Worm (Caenorhabditis elegans) whole organism, young adult: ENCODE measurements around the gene str-196.

Experiments
- F22D6.2 ChIP-seq: sonication (generic microtip); optimal IDR thresholded peaks from 2 replicates; lab custom pipeline; 2016; ENCODE audit warnings: mild to moderate bottlenecking, missing genetic modification characterization, missing compliant biosample characterization
- Y56A3A.18 ChIP-seq: fragments of 200-800 bp; sonication (Bioruptor generic); IDR thresholded peaks from 2 replicates; pipeline ENCODE4 v1.3.6; 2022; ENCODE audit warnings: missing genetic modification reagents, missing genetic modification characterization, missing compliant biosample characterization
- athp-1 ChIP-seq: sonication (generic microtip); optimal IDR thresholded peaks from 2 replicates; lab custom pipeline; 2017; ENCODE audit warnings: mild to moderate bottlenecking, missing genetic modification characterization, missing compliant biosample characterization
- ceh-91 ChIP-seq: fragments of 200-800 bp; sonication (Bioruptor generic); IDR thresholded peaks from 2 replicates; pipeline ENCODE4 v1.3.6; 2022; ENCODE audit warnings: missing genetic modification reagents, missing genetic modification characterization, missing compliant biosample characterization
- lin-40 ChIP-seq: sonication (generic microtip); optimal IDR thresholded peaks from 2 replicates; lab custom pipeline; 2016; ENCODE audit warnings: missing genetic modification characterization, mild to moderate bottlenecking, missing compliant biosample characterization, missing genotype, missing genetic modification reagents
- mel-28 ChIP-seq: sonication (generic microtip); optimal IDR thresholded peaks from 2 replicates; lab custom pipeline; 2016; ENCODE audit warnings: borderline replicate concordance, mild to moderate bottlenecking, missing genetic modification characterization, missing compliant biosample characterization
- pha-4 ChIP-seq: fragments of 150-350 bp; sonication (generic microtip); optimal IDR thresholded peaks from 2 replicates; lab custom pipeline; 2014; ENCODE audit warnings: missing biosample characterization, missing genetic modification reagents, missing genetic modification characterization

- TF ChIP-seq F22D6.2 (tag; lab: Kevin White, UChicago) (no peak), ceh-91 (GFP tag; lab: Robert Waterston, UW) (no peak), lin-40 (tag; lab: Kevin White, UChicago) (no peak), pha-4 (no peak), Y56A3A.18 (GFP tag; lab: Robert Waterston, UW) (no peak), mel-28 (tag; lab: Kevin White, UChicago) (no peak), athp-1 (tag; lab: Kevin White, UChicago) (no peak)
Observed at ce11 chrV:491432-491831, at the start of gene str-196.
